Fruit fly (Drosophila melanogaster) whole organism, embryonic: ENCODE results near the gene CG17754.

Experiments
- Atf-2 ChIP-seq: fragments of 200-800 bp; sonication (Bioruptor generic); optimal IDR thresholded peaks from 2 replicates; lab custom pipeline; 2016; ENCODE audit warnings: missing biosample characterization, missing genetic modification characterization
- Atf3 ChIP-seq: fragments of 200-800 bp; sonication (Bioruptor generic); optimal IDR thresholded peaks from 3 replicates; lab custom pipeline; 2016; ENCODE audit warnings: missing biosample characterization, missing genetic modification characterization
- C15 ChIP-seq: fragments of 200-800 bp; sonication (Bioruptor generic); IDR thresholded peaks from 3 replicates; pipeline ENCODE4 v1.3.6; 2022; ENCODE audit warnings: missing biosample characterization, missing genetic modification characterization
- CG11398 ChIP-seq: fragments of 200-800 bp; sonication (Bioruptor generic); optimal IDR thresholded peaks from 2 replicates; lab custom pipeline; 2016; ENCODE audit warnings: missing biosample characterization, missing genetic modification characterization
- CG12391 ChIP-seq: fragments of 200-800 bp; sonication (Bioruptor generic); optimal IDR thresholded peaks from 3 replicates; lab custom pipeline; 2018; ENCODE audit warnings: missing biosample characterization, mild to moderate bottlenecking, missing genetic modification characterization, moderate library complexity
- CG12659 ChIP-seq: fragments of 200-800 bp; sonication (Bioruptor generic); optimal IDR thresholded peaks from 3 replicates; lab custom pipeline; 2017; ENCODE audit warnings: mild to moderate bottlenecking, missing biosample characterization, missing genetic modification reagents, missing genetic modification characterization
- CG12942 ChIP-seq: fragments of 200-800 bp; sonication (Bioruptor generic); optimal IDR thresholded peaks from 3 replicates; lab custom pipeline; 2016; ENCODE audit warnings: missing biosample characterization, missing genetic modification characterization
- CG2129 ChIP-seq: fragments of 200-800 bp; sonication (Bioruptor generic); IDR thresholded peaks from 2 replicates; pipeline ENCODE4 v1.3.6; 2022; ENCODE audit warnings: missing biosample characterization, missing genetic modification characterization; ENCODE audit not compliant: partially characterized antibody
- CG3065 ChIP-seq: fragments of 200-800 bp; sonication (Bioruptor generic); optimal IDR thresholded peaks from 2 replicates; lab custom pipeline; 2016; ENCODE audit warnings: missing biosample characterization, missing genetic modification characterization
- CG33557 ChIP-seq: fragments of 200-800 bp; sonication (Bioruptor generic); optimal IDR thresholded peaks from 2 replicates; lab custom pipeline; 2019; ENCODE audit warnings: missing biosample characterization, mild to moderate bottlenecking, missing genetic modification characterization, moderate library complexity
- CG6791 ChIP-seq: fragments of 200-800 bp; sonication (Bioruptor generic); IDR thresholded peaks from 3 replicates; pipeline ENCODE4 v1.3.6; 2022; ENCODE audit warnings: missing biosample characterization, missing genetic modification characterization; ENCODE audit not compliant: partially characterized antibody
- CG7271 ChIP-seq: fragments of 200-800 bp; sonication (Bioruptor generic); optimal IDR thresholded peaks from 2 replicates; lab custom pipeline; 2018; ENCODE audit warnings: missing biosample characterization, mild to moderate bottlenecking, missing genetic modification characterization, moderate library complexity
- CG7745 ChIP-seq: fragments of 200-800 bp; sonication (Bioruptor generic); optimal IDR thresholded peaks from 2 replicates; lab custom pipeline; 2018; ENCODE audit warnings: missing biosample characterization, mild to moderate bottlenecking, missing genetic modification characterization, moderate library complexity
- CG8765 ChIP-seq: fragments of 200-800 bp; sonication (Bioruptor generic); IDR thresholded peaks from 2 replicates; pipeline ENCODE4 v1.3.6; 2022; ENCODE audit warnings: missing biosample characterization, missing genetic modification characterization
- CG8944 ChIP-seq: fragments of 200-800 bp; sonication (Bioruptor generic); optimal IDR thresholded peaks from 3 replicates; lab custom pipeline; 2016; ENCODE audit warnings: missing biosample characterization, missing genetic modification characterization
- CG9609 ChIP-seq: fragments of 200-800 bp; sonication (Bioruptor generic); optimal IDR thresholded peaks from 3 replicates; lab custom pipeline; 2016; ENCODE audit warnings: missing biosample characterization, missing genetic modification characterization
- CG9817 ChIP-seq: fragments of 200-800 bp; sonication (Bioruptor generic); optimal IDR thresholded peaks from 2 replicates; lab custom pipeline; 2018; ENCODE audit warnings: missing biosample characterization, mild to moderate bottlenecking, missing genetic modification characterization, moderate library complexity
- CG9876 ChIP-seq: fragments of 200-800 bp; sonication (Bioruptor generic); optimal IDR thresholded peaks from 2 replicates; lab custom pipeline; 2016; ENCODE audit warnings: missing biosample characterization, missing genetic modification characterization
- CG9932 ChIP-seq: fragments of 200-800 bp; sonication (Bioruptor generic); IDR thresholded peaks from 2 replicates; pipeline ENCODE4 v1.3.6; 2022; ENCODE audit warnings: missing biosample characterization, missing genetic modification characterization
- CTCF ChIP-seq: fragments of 200-800 bp; sonication (Bioruptor generic); optimal IDR thresholded peaks from 2 replicates; lab custom pipeline; 2017; ENCODE audit warnings: missing biosample characterization, mild to moderate bottlenecking, missing genetic modification characterization, moderate library complexity
- CoRest ChIP-seq: fragments of 200-800 bp; sonication (Bioruptor generic); optimal IDR thresholded peaks from 3 replicates; lab custom pipeline; 2018; ENCODE audit warnings: missing biosample characterization, mild to moderate bottlenecking, missing genetic modification characterization, moderate library complexity
- D19B ChIP-seq: fragments of 200-800 bp; sonication (Bioruptor generic); optimal IDR thresholded peaks from 2 replicates; lab custom pipeline; 2017; ENCODE audit warnings: missing biosample characterization, mild to moderate bottlenecking, missing genetic modification characterization
- Doc2 ChIP-seq: fragments of 200-800 bp; sonication (Bioruptor generic); IDR thresholded peaks from 2 replicates; pipeline ENCODE4 v1.3.6; 2022; ENCODE audit warnings: missing biosample characterization, missing genetic modification characterization
- HmgD ChIP-seq: fragments of 200-800 bp; sonication (Bioruptor generic); optimal IDR thresholded peaks from 3 replicates; lab custom pipeline; 2016; ENCODE audit warnings: missing biosample characterization, missing genetic modification characterization
- MESR4 ChIP-seq: fragments of 200-800 bp; sonication (Bioruptor generic); optimal IDR thresholded peaks from 2 replicates; lab custom pipeline; 2018; ENCODE audit warnings: missing biosample characterization, mild to moderate bottlenecking, missing genetic modification characterization, moderate library complexity
- Max ChIP-seq: fragments of 200-800 bp; sonication (Bioruptor generic); optimal IDR thresholded peaks from 2 replicates; lab custom pipeline; 2016; ENCODE audit warnings: missing biosample characterization, mild to moderate bottlenecking, missing genetic modification characterization
- NC2β ChIP-seq: fragments of 200-800 bp; sonication (Bioruptor generic); optimal IDR thresholded peaks from 2 replicates; lab custom pipeline; 2016; ENCODE audit warnings: missing biosample characterization, missing genetic modification characterization
- Rfx ChIP-seq: fragments of 200-800 bp; sonication (Bioruptor generic); IDR thresholded peaks from 2 replicates; pipeline ENCODE4 v1.3.6; 2022; ENCODE audit warnings: missing biosample characterization, missing genetic modification characterization
- Sin3A ChIP-seq: fragments of >200 bp; optimal IDR thresholded peaks from 2 replicates; lab custom pipeline; 2018
- Sry-β ChIP-seq: fragments of 200-800 bp; sonication (Bioruptor generic); optimal IDR thresholded peaks from 2 replicates; lab custom pipeline; 2018; ENCODE audit warnings: missing biosample characterization, mild to moderate bottlenecking, missing genetic modification characterization, moderate library complexity
- cg ChIP-seq: fragments of 200-800 bp; sonication (Bioruptor generic); optimal IDR thresholded peaks from 3 replicates; lab custom pipeline; 2019; ENCODE audit warnings: missing biosample characterization, mild to moderate bottlenecking, missing genetic modification characterization, moderate library complexity
- chinmo ChIP-seq: fragments of 200-800 bp; sonication (Bioruptor generic); IDR thresholded peaks from 4 replicates; pipeline ENCODE4 v1.3.6; 2022; ENCODE audit warnings: missing biosample characterization, missing genetic modification characterization; ENCODE audit not compliant: partially characterized antibody
- croc ChIP-seq: fragments of 200-800 bp; sonication (Bioruptor generic); conservative IDR thresholded peaks from 3 replicates; pipeline ENCODE4 v1.3.6; 2022; ENCODE audit warnings: missing biosample characterization, missing genetic modification characterization
- cwo ChIP-seq: fragments of 200-800 bp; sonication (Bioruptor generic); optimal IDR thresholded peaks from 3 replicates; lab custom pipeline; 2017; ENCODE audit warnings: missing biosample characterization, missing genetic modification characterization, mild to moderate bottlenecking, moderate library complexity, missing genetic modification reagents
- gce ChIP-seq: fragments of 200-800 bp; sonication (Bioruptor generic); IDR thresholded peaks from 3 replicates; pipeline ENCODE4 v1.3.6; 2022; ENCODE audit warnings: missing biosample characterization, missing genetic modification characterization
- hbn ChIP-seq: fragments of 200-800 bp; sonication (Bioruptor generic); IDR thresholded peaks from 2 replicates; pipeline ENCODE4 v1.3.6; 2022; ENCODE audit warnings: missing biosample characterization, missing genetic modification characterization; ENCODE audit not compliant: partially characterized antibody
- kay ChIP-seq: fragments of 200-800 bp; sonication (Bioruptor generic); optimal IDR thresholded peaks from 2 replicates; lab custom pipeline; 2016; ENCODE audit warnings: missing biosample characterization, missing genetic modification characterization
- knrl ChIP-seq: fragments of 200-800 bp; sonication (Bioruptor generic); IDR thresholded peaks from 3 replicates; pipeline ENCODE4 v1.3.6; 2022; ENCODE audit warnings: missing biosample characterization, missing genetic modification characterization; ENCODE audit not compliant: partially characterized antibody
- lola ChIP-seq, 3 experiments: fragments of >200 bp in 2 of 3; fragments of 200-800 bp in 1 of 3; sonication (Bioruptor generic) in 1 of 3; optimal IDR thresholded peaks; 2 replicates each; lab custom pipeline; 2017 to 2019; ENCODE audit warnings: missing biosample characterization in 3 of 3, missing genetic modification characterization in 3 of 3, mild to moderate bottlenecking in 1 of 3, moderate library complexity in 1 of 3
- mld ChIP-seq: fragments of 200-800 bp; sonication (Bioruptor generic); IDR thresholded peaks from 3 replicates; pipeline ENCODE4 v1.3.6; 2022; ENCODE audit warnings: missing biosample characterization, missing genetic modification characterization; ENCODE audit not compliant: partially characterized antibody
- pho ChIP-seq: fragments of 200-800 bp; sonication (Bioruptor generic); optimal IDR thresholded peaks from 2 replicates; lab custom pipeline; 2016; ENCODE audit warnings: missing biosample characterization, missing genetic modification characterization
- schlank ChIP-seq: fragments of 200-800 bp; sonication (Bioruptor generic); optimal IDR thresholded peaks from 2 replicates; lab custom pipeline; 2018; ENCODE audit warnings: missing biosample characterization, mild to moderate bottlenecking, missing genetic modification characterization
- sd ChIP-seq: fragments of 200-800 bp; sonication (Bioruptor generic); optimal IDR thresholded peaks from 3 replicates; lab custom pipeline; 2018; ENCODE audit warnings: missing biosample characterization, mild to moderate bottlenecking, missing genetic modification characterization, moderate library complexity
- sisA ChIP-seq: fragments of 200-800 bp; sonication (Bioruptor generic); IDR thresholded peaks from 2 replicates; pipeline ENCODE4 v1.3.6; 2022; ENCODE audit warnings: missing biosample characterization, missing genetic modification characterization
- sna ChIP-seq: fragments of 200-800 bp; sonication (Bioruptor generic); IDR thresholded peaks from 2 replicates; pipeline ENCODE4 v1.3.6; 2022; ENCODE audit warnings: missing biosample characterization, missing genetic modification characterization; ENCODE audit not compliant: partially characterized antibody
- sqz ChIP-seq: fragments of 200-800 bp; sonication (Bioruptor generic); optimal IDR thresholded peaks from 3 replicates; lab custom pipeline; 2018; ENCODE audit warnings: missing biosample characterization, mild to moderate bottlenecking, missing genetic modification characterization
- sr ChIP-seq: fragments of 200-800 bp; sonication (Bioruptor generic); IDR thresholded peaks from 3 replicates; pipeline ENCODE4 v1.3.6; 2022; ENCODE audit warnings: missing biosample characterization, missing genetic modification characterization
- unc-4 ChIP-seq: fragments of 200-800 bp; sonication (Bioruptor generic); IDR thresholded peaks from 2 replicates; pipeline ENCODE4 v1.3.6; 2022; ENCODE audit warnings: missing biosample characterization, missing genetic modification characterization; ENCODE audit not compliant: partially characterized antibody
- vnd ChIP-seq: fragments of 200-800 bp; sonication (Bioruptor generic); IDR thresholded peaks from 3 replicates; pipeline ENCODE4 v1.3.6; 2022; ENCODE audit warnings: missing biosample characterization, missing genetic modification characterization; ENCODE audit not compliant: partially characterized antibody
- zen ChIP-seq: fragments of 200-800 bp; sonication (Bioruptor generic); optimal IDR thresholded peaks from 3 replicates; lab custom pipeline; 2018; ENCODE audit warnings: missing biosample characterization, mild to moderate bottlenecking, missing genetic modification characterization, moderate library complexity

CG17754 gene

DNA sequence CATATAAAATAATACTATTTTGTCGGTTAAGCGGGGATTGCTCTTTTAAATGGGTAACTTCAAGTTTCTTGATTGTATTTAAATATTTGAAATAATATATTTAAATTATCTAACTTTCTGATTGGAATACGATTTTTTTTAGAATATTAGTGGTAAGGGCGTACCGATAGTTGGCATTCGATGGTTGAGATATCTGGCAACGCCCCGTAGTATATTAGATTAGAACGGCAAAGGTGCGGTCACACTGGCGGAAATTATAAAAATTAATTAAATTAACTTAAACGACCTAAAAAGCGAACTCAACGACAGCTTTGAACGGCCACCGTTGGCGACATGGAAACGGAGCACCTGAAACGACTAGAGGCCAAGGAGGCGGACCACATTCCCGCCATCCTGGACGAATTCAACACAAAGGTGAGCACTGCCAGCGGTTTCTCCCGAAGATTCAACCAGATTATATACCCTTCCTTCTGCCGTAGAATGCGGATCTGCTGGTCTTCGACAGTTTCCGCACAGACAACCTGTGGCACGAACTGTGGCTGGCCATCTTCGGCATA, 5.8 kb downstream of the CG17754 start, which contains the start of gene ric8a (continued):
- TF ChIP-seq kay (GFP tag; lab: Kevin White, UChicago) (no peak), MESR4 (GFP tag; lab: Kevin White, UChicago) (peak; percentile 76), Atf3 (GFP tag; lab: Kevin White, UChicago) (no peak), CG2129 (GFP tag; lab: Robert Waterston, UW) (peak; percentile 30), Max (no peak), CG9876 (GFP tag; lab: Kevin White, UChicago) (no peak), CG33557 (no peak), sd (tag; lab: Kevin White, UChicago) (no peak), CTCF (GFP tag; lab: Kevin White, UChicago) (peak; percentile 10), CG9817 (tag; lab: Kevin White, UChicago) (peak; percentile 13), CG3065 (GFP tag; lab: Kevin White, UChicago) (no peak), lola (GFP tag; optimal IDR thresholded peaks at IDR 0.05; lab: Kevin White, UChicago) (no peak), mld (GFP tag; lab: Robert Waterston, UW) (peak; percentile 65; the same call in 2 of the 3 replicates), knrl (GFP tag; lab: Robert Waterston, UW) (peak; percentile 85), CG8765 (no peak), sna (GFP tag; lab: Robert Waterston, UW) (peak; percentile 72; the same call in 1 of the 2 replicates), HmgD (GFP tag; lab: Kevin White, UChicago) (no peak), schlank (tag; lab: Kevin White, UChicago) (no peak), CG12659 (peak; percentile 30), CG9609 (GFP tag; lab: Kevin White, UChicago) (no peak), CG11398 (GFP tag; lab: Kevin White, UChicago) (no peak), cwo (GFP tag; lab: Kevin White, UChicago) (no peak), croc (GFP tag; lab: Robert Waterston, UW) (no peak), sqz (GFP tag; lab: Kevin White, UChicago) (peak; percentile 61), chinmo (0 out of 4 replicates have a peak, but pooled peaks have one; percentile 49), zen (peak; percentile 68), CG6791 (GFP tag; lab: Robert Waterston, UW) (peak; percentile 86), Sin3A (lab: Kevin White, UChicago) (peak; percentile 8), Doc2 (GFP tag; lab: Robert Waterston, UW) (no peak), CG8944 (GFP tag; lab: Kevin White, UChicago) (no peak), CG9932 (GFP tag; lab: Robert Waterston, UW) (peak; percentile 59), vnd (GFP tag; lab: Robert Waterston, UW) (peak; percentile 75), C15 (no peak), pho (GFP tag; lab: Kevin White, UChicago) (no peak), gce (GFP tag; lab: Robert Waterston, UW) (no peak), NC2β (GFP tag; lab: Kevin White, UChicago) (no peak), Atf-2 (no peak), CG12942 (GFP tag; lab: Kevin White, UChicago) (no peak), unc-4 (peak; percentile 76), sisA (no peak), Sry-β (GFP tag; lab: Kevin White, UChicago) (no peak), CoRest (tag; lab: Kevin White, UChicago) (peak; percentile 36), CG7271 (tag; lab: Kevin White, UChicago) (no peak), D19B (GFP tag; lab: Kevin White, UChicago) (no peak), cg (GFP tag; lab: Kevin White, UChicago) (no peak), sr (no peak), CG7745 (tag; lab: Kevin White, UChicago) (peak; percentile 99), hbn (GFP tag; lab: Robert Waterston, UW) (peak; percentile 75), CG12391 (tag; lab: Kevin White, UChicago) (peak; percentile 12), Rfx (GFP tag; lab: Robert Waterston, UW) (peak; percentile 54)
